Fruit fly (Drosophila melanogaster) whole organism, embryonic: ENCODE results near the gene fz.

Experiments
- Antp ChIP-seq: fragments of 200-800 bp; sonication (Bioruptor generic); optimal IDR thresholded peaks from 3 replicates; lab custom pipeline; 2016; ENCODE audit warnings: missing biosample characterization, missing genetic modification characterization
- Bdp1 ChIP-seq: fragments of 200-800 bp; sonication (Bioruptor generic); optimal IDR thresholded peaks from 3 replicates; lab custom pipeline; 2016; ENCODE audit warnings: missing biosample characterization, missing genetic modification characterization
- CG10366 ChIP-seq: fragments of 200-800 bp; sonication (Bioruptor generic); IDR thresholded peaks from 2 replicates; pipeline ENCODE4 v1.3.6; 2022; ENCODE audit warnings: missing biosample characterization, missing genetic modification characterization
- CG10431 ChIP-seq: fragments of 200-800 bp; sonication (Bioruptor generic); optimal IDR thresholded peaks from 3 replicates; lab custom pipeline; 2018; ENCODE audit warnings: missing biosample characterization, mild to moderate bottlenecking, missing genetic modification characterization
- CG10543 ChIP-seq: fragments of 200-800 bp; sonication (Bioruptor generic); optimal IDR thresholded peaks from 3 replicates; lab custom pipeline; 2017; ENCODE audit warnings: missing biosample characterization, mild to moderate bottlenecking, missing genetic modification characterization, moderate library complexity
- CG12104 ChIP-seq: fragments of 200-800 bp; sonication (Bioruptor generic); optimal IDR thresholded peaks from 3 replicates; lab custom pipeline; 2016; ENCODE audit warnings: missing biosample characterization, missing genetic modification characterization
- CG12236 ChIP-seq: fragments of 200-800 bp; sonication (Bioruptor generic); optimal IDR thresholded peaks from 2 replicates; lab custom pipeline; 2016; ENCODE audit warnings: missing biosample characterization, missing genetic modification characterization
- CG13296 ChIP-seq: fragments of 200-800 bp; sonication (Bioruptor generic); optimal IDR thresholded peaks from 3 replicates; lab custom pipeline; 2018; ENCODE audit warnings: missing biosample characterization, mild to moderate bottlenecking, missing genetic modification characterization
- CG15514 ChIP-seq: fragments of 200-800 bp; sonication (Bioruptor generic); optimal IDR thresholded peaks from 3 replicates; lab custom pipeline; 2017; ENCODE audit warnings: missing biosample characterization, missing genetic modification characterization, mild to moderate bottlenecking, moderate library complexity, missing genetic modification reagents
- CG16779 ChIP-seq: fragments of 200-800 bp; sonication (Bioruptor generic); IDR thresholded peaks from 2 replicates; pipeline ENCODE4 v1.3.6; 2022; ENCODE audit warnings: missing biosample characterization, missing genetic modification characterization
- CG17612 ChIP-seq: fragments of 200-800 bp; sonication (Bioruptor generic); IDR thresholded peaks from 2 replicates; pipeline ENCODE4 v1.3.6; 2022; ENCODE audit warnings: missing biosample characterization, missing genetic modification characterization
- CG18599 ChIP-seq: fragments of 200-800 bp; sonication (Bioruptor generic); optimal IDR thresholded peaks from 3 replicates; lab custom pipeline; 2017; ENCODE audit warnings: missing biosample characterization, missing genetic modification characterization, mild to moderate bottlenecking, moderate library complexity, missing genetic modification reagents
- CG3065 ChIP-seq: fragments of 200-800 bp; sonication (Bioruptor generic); optimal IDR thresholded peaks from 2 replicates; lab custom pipeline; 2016; ENCODE audit warnings: missing biosample characterization, missing genetic modification characterization
- CG3281 ChIP-seq: fragments of 200-800 bp; sonication (Bioruptor generic); optimal IDR thresholded peaks from 3 replicates; lab custom pipeline; 2017; ENCODE audit warnings: missing biosample characterization, mild to moderate bottlenecking, missing genetic modification characterization
- CG6272 ChIP-seq: fragments of 200-800 bp; sonication (Bioruptor generic); IDR thresholded peaks from 2 replicates; pipeline ENCODE4 v1.3.6; 2022; ENCODE audit warnings: missing biosample characterization, missing genetic modification characterization
- CG6683 ChIP-seq: fragments of 200-800 bp; sonication (Bioruptor generic); optimal IDR thresholded peaks from 2 replicates; lab custom pipeline; 2017; ENCODE audit warnings: missing biosample characterization, mild to moderate bottlenecking, missing genetic modification characterization, missing genetic modification reagents
- CG6813 ChIP-seq: fragments of 200-800 bp; sonication (Bioruptor generic); optimal IDR thresholded peaks from 2 replicates; lab custom pipeline; 2017; ENCODE audit warnings: missing biosample characterization, missing genetic modification characterization, mild to moderate bottlenecking, moderate library complexity, missing genetic modification reagents
- CG8089 ChIP-seq: fragments of 200-800 bp; sonication (Bioruptor generic); optimal IDR thresholded peaks from 3 replicates; lab custom pipeline; 2016; ENCODE audit warnings: missing biosample characterization, missing genetic modification characterization
- CG8359 ChIP-seq: fragments of 200-800 bp; sonication (Bioruptor generic); optimal IDR thresholded peaks from 2 replicates; lab custom pipeline; 2017; ENCODE audit warnings: missing biosample characterization, mild to moderate bottlenecking, missing genetic modification characterization, borderline replicate concordance
- Camta ChIP-seq: fragments of 200-800 bp; sonication (Bioruptor generic); optimal IDR thresholded peaks from 2 replicates; lab custom pipeline; 2016; ENCODE audit warnings: missing biosample characterization, missing genetic modification characterization
- Dad ChIP-seq: fragments of 200-800 bp; sonication (Bioruptor generic); optimal IDR thresholded peaks from 3 replicates; lab custom pipeline; 2016; ENCODE audit warnings: missing biosample characterization, missing genetic modification characterization
- HHEX ChIP-seq: fragments of 200-800 bp; sonication (Bioruptor generic); optimal IDR thresholded peaks from 3 replicates; lab custom pipeline; 2017; ENCODE audit warnings: missing biosample characterization, mild to moderate bottlenecking, missing genetic modification characterization, missing genetic modification reagents
- HmgZ ChIP-seq: fragments of 200-800 bp; sonication (Bioruptor generic); optimal IDR thresholded peaks from 2 replicates; lab custom pipeline; 2018; ENCODE audit warnings: missing biosample characterization, mild to moderate bottlenecking, missing genetic modification characterization
- Lim3 ChIP-seq: fragments of 200-800 bp; sonication (Bioruptor generic); IDR thresholded peaks from 2 replicates; pipeline ENCODE4 v1.3.6; 2022; ENCODE audit warnings: missing biosample characterization, missing genetic modification characterization
- Mad ChIP-seq: fragments of 200-800 bp; sonication (Bioruptor generic); optimal IDR thresholded peaks from 2 replicates; lab custom pipeline; 2016; ENCODE audit warnings: missing biosample characterization, missing genetic modification characterization
- NK7.1 ChIP-seq: fragments of 200-800 bp; sonication (Bioruptor generic); optimal IDR thresholded peaks from 3 replicates; lab custom pipeline; 2016; ENCODE audit warnings: missing biosample characterization, missing genetic modification characterization
- Rx ChIP-seq: fragments of 200-800 bp; sonication (Bioruptor generic); IDR thresholded peaks from 2 replicates; pipeline ENCODE4 v1.3.6; 2022; ENCODE audit warnings: missing biosample characterization, missing genetic modification characterization
- Sox100B ChIP-seq: fragments of 200-800 bp; sonication (Bioruptor generic); optimal IDR thresholded peaks from 3 replicates; lab custom pipeline; 2018; ENCODE audit warnings: missing biosample characterization, mild to moderate bottlenecking, missing genetic modification characterization
- ap ChIP-seq: fragments of 200-800 bp; sonication (Bioruptor generic); IDR thresholded peaks from 2 replicates; pipeline ENCODE4 v1.3.6; 2022; ENCODE audit warnings: missing biosample characterization, missing genetic modification characterization
- btn ChIP-seq: fragments of 200-800 bp; sonication (Bioruptor generic); optimal IDR thresholded peaks from 2 replicates; lab custom pipeline; 2016; ENCODE audit warnings: missing biosample characterization, missing genetic modification characterization
- crp ChIP-seq, 2 experiments: fragments of 200-800 bp; sonication (Bioruptor generic); optimal IDR thresholded peaks; 2 replicates in 1 of 2; 3 replicates in 1 of 2; lab custom pipeline; 2017; ENCODE audit warnings: missing biosample characterization in 2 of 2, missing genetic modification characterization in 2 of 2, mild to moderate bottlenecking in 1 of 2, moderate library complexity in 1 of 2
- dan ChIP-seq: fragments of 200-800 bp; sonication (Bioruptor generic); IDR thresholded peaks from 2 replicates; pipeline ENCODE4 v1.3.6; 2022; ENCODE audit warnings: missing biosample characterization, missing genetic modification characterization
- disco-r ChIP-seq: fragments of 200-800 bp; sonication (Bioruptor generic); optimal IDR thresholded peaks from 2 replicates; lab custom pipeline; 2016; ENCODE audit warnings: missing biosample characterization, missing genetic modification characterization
- gcm2 ChIP-seq: fragments of 200-800 bp; sonication (Bioruptor generic); optimal IDR thresholded peaks from 2 replicates; lab custom pipeline; 2016; ENCODE audit warnings: missing biosample characterization, missing genetic modification characterization
- gem ChIP-seq: fragments of 200-800 bp; sonication (Bioruptor generic); optimal IDR thresholded peaks from 2 replicates; lab custom pipeline; 2019; ENCODE audit warnings: missing biosample characterization, mild to moderate bottlenecking, missing genetic modification characterization, moderate library complexity
- grn ChIP-seq: fragments of 200-800 bp; sonication (Bioruptor generic); optimal IDR thresholded peaks from 3 replicates; lab custom pipeline; 2017; ENCODE audit warnings: missing biosample characterization, missing genetic modification characterization
- hb ChIP-seq: fragments of 200-800 bp; sonication (Bioruptor generic); IDR thresholded peaks from 3 replicates; pipeline ENCODE4 v1.3.6; 2022; ENCODE audit warnings: missing biosample characterization, missing genetic modification characterization; ENCODE audit not compliant: partially characterized antibody
- knrl ChIP-seq: fragments of 200-800 bp; sonication (Bioruptor generic); IDR thresholded peaks from 3 replicates; pipeline ENCODE4 v1.3.6; 2022; ENCODE audit warnings: missing biosample characterization, missing genetic modification characterization; ENCODE audit not compliant: partially characterized antibody
- nerfin-2 ChIP-seq: fragments of 200-800 bp; sonication (Bioruptor generic); IDR thresholded peaks from 2 replicates; pipeline ENCODE4 v1.3.6; 2022; ENCODE audit warnings: missing biosample characterization, missing genetic modification characterization; ENCODE audit not compliant: partially characterized antibody
- p53 ChIP-seq: fragments of 200-800 bp; sonication (Bioruptor generic); optimal IDR thresholded peaks from 2 replicates; lab custom pipeline; 2016; ENCODE audit warnings: missing biosample characterization, missing genetic modification characterization
- pita ChIP-seq: fragments of 200-800 bp; sonication (Bioruptor generic); optimal IDR thresholded peaks from 2 replicates; lab custom pipeline; 2017; ENCODE audit warnings: missing biosample characterization, mild to moderate bottlenecking, missing genetic modification characterization
- pzg ChIP-seq: fragments of 200-800 bp; sonication (Bioruptor generic); optimal IDR thresholded peaks from 3 replicates; lab custom pipeline; 2018; ENCODE audit warnings: missing biosample characterization, mild to moderate bottlenecking, missing genetic modification characterization, moderate library complexity
- schlank ChIP-seq: fragments of 200-800 bp; sonication (Bioruptor generic); optimal IDR thresholded peaks from 2 replicates; lab custom pipeline; 2018; ENCODE audit warnings: missing biosample characterization, mild to moderate bottlenecking, missing genetic modification characterization
- shn ChIP-seq: fragments of 200-800 bp; sonication (Bioruptor generic); optimal IDR thresholded peaks from 3 replicates; lab custom pipeline; 2016; ENCODE audit warnings: missing biosample characterization, missing genetic modification characterization
- tap ChIP-seq: fragments of 200-800 bp; optimal IDR thresholded peaks from 3 replicates; lab custom pipeline; 2019; ENCODE audit warnings: missing biosample characterization, mild to moderate bottlenecking, missing genetic modification characterization, moderate library complexity
- tna ChIP-seq: fragments of 200-800 bp; sonication (Bioruptor generic); IDR thresholded peaks from 2 replicates; pipeline ENCODE4 v1.3.6; 2022; ENCODE audit warnings: missing biosample characterization, missing genetic modification characterization; ENCODE audit not compliant: partially characterized antibody
- trem ChIP-seq: fragments of 200-800 bp; optimal IDR thresholded peaks from 3 replicates; lab custom pipeline; 2019; ENCODE audit warnings: missing biosample characterization, mild to moderate bottlenecking, missing genetic modification characterization, moderate library complexity
- trh ChIP-seq: fragments of 200-800 bp; sonication (Bioruptor generic); optimal IDR thresholded peaks from 2 replicates; lab custom pipeline; 2016; ENCODE audit warnings: missing biosample characterization, missing genetic modification characterization
- vfl ChIP-seq: fragments of 200-800 bp; sonication (Bioruptor generic); optimal IDR thresholded peaks from 2 replicates; lab custom pipeline; 2016; ENCODE audit warnings: missing biosample characterization, missing genetic modification characterization
- vnd ChIP-seq: fragments of 200-800 bp; sonication (Bioruptor generic); IDR thresholded peaks from 3 replicates; pipeline ENCODE4 v1.3.6; 2022; ENCODE audit warnings: missing biosample characterization, missing genetic modification characterization; ENCODE audit not compliant: partially characterized antibody

The fz gene

dm6 chr3L:14363103-14363751 lies 89.1 kb downstream of the fz start (continued):
- TF ChIP-seq schlank (tag; lab: Kevin White, UChicago) (no peak), Camta (GFP tag; lab: Kevin White, UChicago) (no peak), CG10366 (peak; percentile 44), Lim3 (GFP tag; lab: Robert Waterston, UW) (peak; percentile 58; the same call in 1 of the 2 replicates), CG13296 (GFP tag; lab: Kevin White, UChicago) (no peak), CG8359 (GFP tag; lab: Kevin White, UChicago) (no peak), hb (GFP tag; lab: Robert Waterston, UW) (no peak), Mad (GFP tag; lab: Kevin White, UChicago) (no peak), Rx (GFP tag; lab: Robert Waterston, UW) (no peak), nerfin-2 (no peak), pzg (GFP tag; lab: Kevin White, UChicago) (no peak), dan (no peak), ap (no peak), knrl (GFP tag; lab: Robert Waterston, UW) (no peak), Antp (GFP tag; lab: Kevin White, UChicago) (no peak), Sox100B (GFP tag; lab: Kevin White, UChicago) (peak; percentile 70), CG17612 (GFP tag; lab: Robert Waterston, UW) (no peak), gcm2 (GFP tag; lab: Kevin White, UChicago) (no peak), gem (peak; percentile 80), Dad (GFP tag; lab: Kevin White, UChicago) (no peak), CG3065 (GFP tag; lab: Kevin White, UChicago) (no peak), tna (no peak), CG8089 (GFP tag; lab: Kevin White, UChicago) (no peak), CG6272 (GFP tag; lab: Robert Waterston, UW) (no peak), CG6683 (GFP tag; lab: Kevin White, UChicago) (no peak), CG12104 (GFP tag; lab: Kevin White, UChicago) (no peak), tap (peak; percentile 25), p53 (GFP tag; lab: Kevin White, UChicago) (no peak), CG3281 (GFP tag; lab: Kevin White, UChicago) (no peak), NK7.1 (no peak), btn (GFP tag; lab: Kevin White, UChicago) (no peak), trem (tag; lab: Kevin White, UChicago) (no peak), HmgZ (no peak), vfl (no peak), crp (GFP tag; optimal IDR thresholded peaks at IDR 0.05; lab: Kevin White, UChicago) (no peak), CG18599 (GFP tag; lab: Kevin White, UChicago) (peak; percentile 39), CG10543 (GFP tag; lab: Kevin White, UChicago) (no peak), HHEX (GFP tag; lab: Kevin White, UChicago) (no peak), CG10431 (GFP tag; lab: Kevin White, UChicago) (no peak), pita (GFP tag; lab: Kevin White, UChicago) (no peak), shn (GFP tag; lab: Kevin White, UChicago) (no peak), CG16779 (GFP tag; lab: Robert Waterston, UW) (no peak), CG12236 (GFP tag; lab: Kevin White, UChicago) (no peak), grn (GFP tag; lab: Kevin White, UChicago) (no peak), trh (GFP tag; lab: Kevin White, UChicago) (no peak), CG15514 (GFP tag; lab: Kevin White, UChicago) (no peak), Bdp1 (no peak), vnd (GFP tag; lab: Robert Waterston, UW) (no peak), disco-r (GFP tag; lab: Kevin White, UChicago) (no peak), CG6813 (GFP tag; lab: Kevin White, UChicago) (no peak)
